Worm (Caenorhabditis elegans): ENCODE measurements around the gene F13B12.3.

- TF ChIP-seq ref-1 (GFP tag; conservative IDR thresholded peaks at IDR 0.05), result no peak
- peak; percentile 83 for TF ChIP-seq flt-1 (GFP tag; IDR thresholded peaks at IDR 0.05)
- TF ChIP-seq klf-2 (GFP tag; conservative IDR thresholded peaks at IDR 0.05), result no peak
- TF ChIP-seq T22C8.4 (GFP tag; IDR thresholded peaks at IDR 0.05), result 0 out of 2 replicates have a peak, but pooled peaks have one; percentile 18
- peak; percentile 42; the same call in 1 of the 2 replicates for TF ChIP-seq ztf-23 (GFP tag; IDR thresholded peaks at IDR 0.05)
- TF ChIP-seq med-1 (GFP tag; optimal IDR thresholded peaks at IDR 0.05; ENCODE audit: insufficient read depth), result no peak
- no peak for TF ChIP-seq ztf-29 (GFP tag; IDR thresholded peaks at IDR 0.05)
- no peak for TF ChIP-seq tab-1 (GFP tag; IDR thresholded peaks at IDR 0.05)
- peak; percentile 64 for TF ChIP-seq cog-1 (tag; optimal IDR thresholded peaks at IDR 0.05)
Measured at ce11 chrIV:10483607-10484117, 44.7 kb downstream of the F13B12.3 start, which contains the start of the genes F01D4.5 and ced-5.
